Worm (Caenorhabditis elegans): ENCODE results near the gene ubl-1.

- no peak for TF ChIP-seq dao-5 (tag; optimal IDR thresholded peaks at IDR 0.05)
- no peak for TF ChIP-seq W03F9.2 (tag; optimal IDR thresholded peaks at IDR 0.05)
- no peak for TF ChIP-seq him-1 (tag; optimal IDR thresholded peaks at IDR 0.05)
These were observed 18.4 kb downstream of the ubl-1 start, which contains the start of gene sft-1 for ce11 chrIII:3086471-3086870.

All from whole organism, L4/young adult.